Worm (Caenorhabditis elegans) whole organism, late embryonic: Measurements from ENCODE around the gene lips-5.

ENCODE experiments used
- ceh-31 ChIP-seq: sonication (generic microtip); optimal IDR thresholded peaks from 2 replicates; lab custom pipeline; 2016; ENCODE audit warnings: missing genetic modification characterization, missing compliant biosample characterization
- ceh-9 ChIP-seq: sonication (generic microtip); optimal IDR thresholded peaks from 2 replicates; lab custom pipeline; 2016; ENCODE audit warnings: mild to moderate bottlenecking, missing genetic modification characterization, inconsistent platforms, missing compliant biosample characterization
- fax-1 ChIP-seq: sonication (generic microtip); optimal IDR thresholded peaks from 2 replicates; lab custom pipeline; 2016; ENCODE audit warnings: missing genotype, missing genetic modification characterization, missing compliant biosample characterization
- hlh-30 ChIP-seq: sonication (generic microtip); optimal IDR thresholded peaks from 2 replicates; lab custom pipeline; 2017; ENCODE audit warnings: antibody characterized with exemption, missing genetic modification characterization, missing compliant biosample characterization; ENCODE audit not compliant: insufficient read depth
- hlh-8 ChIP-seq: sonication (generic microtip); optimal IDR thresholded peaks from 2 replicates; lab custom pipeline; 2016; ENCODE audit warnings: missing genotype, missing genetic modification characterization, missing compliant biosample characterization
- nfya-1 ChIP-seq: sonication (generic microtip); optimal IDR thresholded peaks from 2 replicates; lab custom pipeline; 2017; ENCODE audit warnings: missing genetic modification characterization, mild to moderate bottlenecking, missing compliant biosample characterization, antibody characterized with exemption, moderate library complexity
- pqm-1 ChIP-seq: sonication (generic microtip); optimal IDR thresholded peaks from 2 replicates; lab custom pipeline; 2016; ENCODE audit warnings: missing genetic modification characterization, missing compliant biosample characterization
- syd-9 ChIP-seq: sonication (generic microtip); optimal IDR thresholded peaks from 2 replicates; lab custom pipeline; 2016; ENCODE audit warnings: mild to moderate bottlenecking, missing genetic modification characterization, moderate library complexity, missing compliant biosample characterization
- unc-42 ChIP-seq: sonication (generic microtip); optimal IDR thresholded peaks from 2 replicates; lab custom pipeline; 2016; ENCODE audit warnings: missing genotype, missing genetic modification characterization, missing compliant biosample characterization
- unc-55 ChIP-seq: sonication (generic microtip); optimal IDR thresholded peaks from 2 replicates; lab custom pipeline; 2017; ENCODE audit warnings: missing biosample characterization, missing genetic modification reagents, missing genetic modification characterization
- unc-86 ChIP-seq: sonication (generic microtip); optimal IDR thresholded peaks from 2 replicates; lab custom pipeline; 2016; ENCODE audit warnings: missing genetic modification characterization, missing compliant biosample characterization
- ztf-16 ChIP-seq: sonication (generic microtip); optimal IDR thresholded peaks from 2 replicates; lab custom pipeline; 2017; ENCODE audit warnings: missing genetic modification characterization, missing compliant biosample characterization

- TF ChIP-seq fax-1 (tag; lab: Kevin White, UChicago) (no peak), syd-9 (tag; lab: Kevin White, UChicago) (no peak), ztf-16 (tag; lab: Kevin White, UChicago) (no peak), nfya-1 (tag; lab: Kevin White, UChicago) (no peak), unc-42 (tag; lab: Kevin White, UChicago) (no peak), ceh-31 (tag; lab: Kevin White, UChicago) (no peak), pqm-1 (tag; lab: Kevin White, UChicago) (no peak), unc-55 (no peak), ceh-9 (tag; lab: Kevin White, UChicago) (no peak), hlh-8 (no peak), unc-86 (tag; lab: Kevin White, UChicago) (no peak), hlh-30 (tag; lab: Kevin White, UChicago) (no peak)
Observed at ce11 chrIV:11742406-11742805, 31.1 kb downstream of the lips-5 start, which contains the start of gene K01A6.5.
